Worm (Caenorhabditis elegans): Measurements from ENCODE around the gene fbf-1.

fbf-1 gene

ce11 chrII:6028594-6029141 is 52.0 kb downstream of the fbf-1 start:
- TF ChIP-seq ref-1 (GFP tag; conservative IDR thresholded peaks at IDR 0.05) (no peak), ztf-29 (GFP tag; IDR thresholded peaks at IDR 0.05) (no peak), flt-1 (GFP tag; IDR thresholded peaks at IDR 0.05) (no peak), med-1 (GFP tag; optimal IDR thresholded peaks at IDR 0.05; ENCODE audit: insufficient read depth) (no peak), ztf-23 (GFP tag; IDR thresholded peaks at IDR 0.05) (no peak)

Measured in whole organism, midembryonic.